Fruit fly (Drosophila melanogaster) whole organism: ENCODE measurements around the gene CG32161.

Source experiments
- CG8478 ChIP-seq: fragments of >200 bp; optimal IDR thresholded peaks from 2 replicates; lab custom pipeline; 2018; ENCODE audit warnings: inconsistent platforms
- Dll ChIP-seq: fragments of >200 bp; optimal IDR thresholded peaks from 2 replicates; lab custom pipeline; 2017
- EcR ChIP-seq, 2 experiments: fragments of >200 bp; optimal IDR thresholded peaks; 2 replicates each; lab custom pipeline; 2017; ENCODE audit warnings: missing biosample characterization in 2 of 2, missing genetic modification characterization in 2 of 2, missing genetic modification reagents in 2 of 2
- pan ChIP-seq: fragments of >200 bp; optimal IDR thresholded peaks from 2 replicates; lab custom pipeline; 2017
- psq ChIP-seq: fragments of >200 bp; optimal IDR thresholded peaks from 2 replicates; lab custom pipeline; 2017
- usp ChIP-seq: fragments of >200 bp; optimal IDR thresholded peaks from 2 replicates; lab custom pipeline; 2017; ENCODE audit warnings: missing biosample characterization, missing genetic modification characterization, mixed read lengths

Gene CG32161

dm6 chr3L:16878830-16879536 lies 33.0 kb downstream of the CG32161 start:
- no peak for TF ChIP-seq pan
- no peak for TF ChIP-seq psq (lab: Kevin White, UChicago)
- TF ChIP-seq EcR (GFP tag; optimal IDR thresholded peaks at IDR 0.05; lab: Kevin White, UChicago) = no peak
- TF ChIP-seq CG8478 (lab: Kevin White, UChicago) = no peak
- no peak for TF ChIP-seq Dll
- no peak for TF ChIP-seq usp

dm6 chr3L:16881097-16881496 lies 35.1 kb downstream of the CG32161 start:
- TF ChIP-seq CG8478 (lab: Kevin White, UChicago) (no peak), usp (no peak), pan (no peak), EcR (GFP tag; optimal IDR thresholded peaks at IDR 0.05; lab: Kevin White, UChicago) (no peak), Dll (no peak), psq (lab: Kevin White, UChicago) (no peak)

dm6 chr3L:16884037-16884436 lies 38.0 kb downstream of the CG32161 start:
- TF ChIP-seq pan (no peak), Dll (no peak), psq (lab: Kevin White, UChicago) (no peak), usp (no peak), CG8478 (lab: Kevin White, UChicago) (no peak), EcR (GFP tag; optimal IDR thresholded peaks at IDR 0.05; lab: Kevin White, UChicago) (no peak)

dm6 chr3L:16885042-16885441 lies 39.0 kb downstream of the CG32161 start:
- TF ChIP-seq Dll (no peak), CG8478 (lab: Kevin White, UChicago) (no peak), psq (lab: Kevin White, UChicago) (no peak), pan (no peak), usp (no peak), EcR (GFP tag; optimal IDR thresholded peaks at IDR 0.05; lab: Kevin White, UChicago) (no peak)

dm6 chr3L:16886179-16886930 lies 40.3 kb downstream of the CG32161 start:
- no peak for TF ChIP-seq psq (lab: Kevin White, UChicago)
- TF ChIP-seq pan = no peak
- no peak for TF ChIP-seq Dll
- TF ChIP-seq CG8478 (lab: Kevin White, UChicago) = no peak
- TF ChIP-seq EcR (GFP tag; optimal IDR thresholded peaks at IDR 0.05; lab: Kevin White, UChicago) = no peak
- TF ChIP-seq usp = no peak

dm6 chr3L:16887272-16887671 lies 41.2 kb downstream of the CG32161 start:
- TF ChIP-seq pan = no peak
- no peak for TF ChIP-seq EcR (GFP tag; optimal IDR thresholded peaks at IDR 0.05; lab: Kevin White, UChicago)
- TF ChIP-seq psq (lab: Kevin White, UChicago) = no peak

- no peak for TF ChIP-seq EcR (GFP tag; optimal IDR thresholded peaks at IDR 0.05; lab: Kevin White, UChicago)
- no peak for TF ChIP-seq Dll
- TF ChIP-seq psq (lab: Kevin White, UChicago) = no peak
- no peak for TF ChIP-seq usp
These were observed 43.5 kb downstream of the CG32161 start for dm6 chr3L:16889545-16889944.

- no peak for TF ChIP-seq CG8478 (lab: Kevin White, UChicago)
- peak; percentile 82 for TF ChIP-seq Dll
These were observed 44.8 kb downstream of the CG32161 start for dm6 chr3L:16890650-16891336.

dm6 chr3L:16891914-16892313 lies 45.9 kb downstream of the CG32161 start:
- no peak for TF ChIP-seq psq (lab: Kevin White, UChicago)
- no peak for TF ChIP-seq Dll
- TF ChIP-seq EcR (GFP tag; optimal IDR thresholded peaks at IDR 0.05; lab: Kevin White, UChicago) = no peak
- TF ChIP-seq usp = no peak
- no peak for TF ChIP-seq pan
- no peak for TF ChIP-seq CG8478 (lab: Kevin White, UChicago)

- TF ChIP-seq EcR (GFP tag; optimal IDR thresholded peaks at IDR 0.05; lab: Kevin White, UChicago) (no peak), CG8478 (lab: Kevin White, UChicago) (no peak), usp (no peak), Dll (no peak), pan (no peak), psq (lab: Kevin White, UChicago) (no peak)
These were observed 46.8 kb downstream of the CG32161 start for dm6 chr3L:16892728-16893271.

dm6 chr3L:16893647-16894046 lies 47.6 kb downstream of the CG32161 start:
- TF ChIP-seq EcR (GFP tag; optimal IDR thresholded peaks at IDR 0.05; lab: Kevin White, UChicago) = no peak
- TF ChIP-seq pan = no peak
- no peak for TF ChIP-seq psq (lab: Kevin White, UChicago)
- TF ChIP-seq usp = no peak
- no peak for TF ChIP-seq CG8478 (lab: Kevin White, UChicago)
- no peak for TF ChIP-seq Dll

dm6 chr3L:16896408-16896807 lies 50.4 kb downstream of the CG32161 start:
- TF ChIP-seq usp (no peak), Dll (no peak), EcR (GFP tag; optimal IDR thresholded peaks at IDR 0.05; lab: Kevin White, UChicago) (no peak), pan (no peak), psq (lab: Kevin White, UChicago) (no peak)
